Worm (Caenorhabditis elegans) whole organism, L2 larva: ENCODE data around the gene srlf-1.

Experiments
- C34F6.9 ChIP-seq: fragments of 150-350 bp; optimal IDR thresholded peaks from 2 replicates; lab custom pipeline; 2014; ENCODE audit warnings: missing biosample characterization, missing genetic modification characterization
- F13H6.1 ChIP-seq: sonication (generic microtip); optimal IDR thresholded peaks from 2 replicates; lab custom pipeline; 2016; ENCODE audit warnings: missing genetic modification characterization, missing compliant biosample characterization
- R02D3.7 ChIP-seq: fragments of 150-350 bp; optimal IDR thresholded peaks from 2 replicates; lab custom pipeline; 2014; ENCODE audit warnings: missing biosample characterization, missing genetic modification characterization
- Y55F3AM.14 ChIP-seq: fragments of 200-800 bp; sonication (Bioruptor generic); optimal IDR thresholded peaks from 2 replicates; lab custom pipeline; 2018; ENCODE audit warnings: mild to moderate bottlenecking, missing genetic modification characterization, missing compliant biosample characterization
- ZK546.5 ChIP-seq: sonication (generic microtip); optimal IDR thresholded peaks from 2 replicates; lab custom pipeline; 2017; ENCODE audit warnings: missing biosample characterization, missing genetic modification characterization
- alr-1 ChIP-seq: fragments of 150-350 bp; optimal IDR thresholded peaks from 2 replicates; lab custom pipeline; 2014; ENCODE audit warnings: missing biosample characterization, missing genetic modification characterization
- ama-1 ChIP-seq: fragments of 150-350 bp; optimal IDR thresholded peaks from 2 replicates; lab custom pipeline; 2018; ENCODE audit warnings: inconsistent platforms
- ceh-16 ChIP-seq: fragments of 150-350 bp; optimal IDR thresholded peaks from 2 replicates; lab custom pipeline; 2014; ENCODE audit warnings: missing biosample characterization, missing genetic modification characterization
- crh-2 ChIP-seq: sonication (generic microtip); optimal IDR thresholded peaks from 2 replicates; lab custom pipeline; 2017; ENCODE audit warnings: missing biosample characterization, missing genetic modification characterization
- dmd-4 ChIP-seq: sonication (generic microtip); optimal IDR thresholded peaks from 2 replicates; lab custom pipeline; 2017; ENCODE audit warnings: missing biosample characterization, missing genetic modification characterization
- egl-27 ChIP-seq: sonication (generic microtip); optimal IDR thresholded peaks from 3 replicates; lab custom pipeline; 2017; ENCODE audit warnings: missing biosample characterization, missing genetic modification reagents, missing genetic modification characterization
- elt-1 ChIP-seq: fragments of 150-350 bp; optimal IDR thresholded peaks from 2 replicates; lab custom pipeline; 2014; ENCODE audit warnings: missing biosample characterization, missing genetic modification characterization
- fos-1 ChIP-seq: fragments of 150-350 bp; optimal IDR thresholded peaks from 2 replicates; lab custom pipeline; 2014; ENCODE audit warnings: missing biosample characterization, missing genetic modification characterization
- gmeb-1 ChIP-seq: fragments of 150-350 bp; optimal IDR thresholded peaks from 2 replicates; lab custom pipeline; 2014; ENCODE audit warnings: missing biosample characterization, missing genetic modification characterization
- lin-39 ChIP-seq: fragments of 150-350 bp; optimal IDR thresholded peaks from 2 replicates; lab custom pipeline; 2014; ENCODE audit warnings: missing biosample characterization, missing genetic modification reagents, missing genetic modification characterization
- lsy-2 ChIP-seq, 2 experiments: fragments of 150-350 bp in 1 of 2; sonication (generic microtip) in 1 of 2; optimal IDR thresholded peaks; 2 replicates each; lab custom pipeline; 2014 to 2017; ENCODE audit warnings: missing biosample characterization in 2 of 2, missing genetic modification characterization in 2 of 2
- mbf-1 ChIP-seq: sonication (generic microtip); optimal IDR thresholded peaks from 2 replicates; lab custom pipeline; 2017; ENCODE audit warnings: missing biosample characterization, missing genetic modification characterization
- mdl-1 ChIP-seq, 2 experiments: fragments of 150-350 bp in 1 of 2; sonication (generic microtip) in 1 of 2; optimal IDR thresholded peaks; 2 replicates each; lab custom pipeline; 2017; ENCODE audit warnings: missing biosample characterization in 2 of 2, missing genetic modification characterization in 2 of 2
- nhr-10 ChIP-seq: sonication (generic microtip); optimal IDR thresholded peaks from 2 replicates; lab custom pipeline; 2017; ENCODE audit warnings: missing biosample characterization, missing genetic modification characterization
- nhr-11 ChIP-seq: fragments of 150-350 bp; optimal IDR thresholded peaks from 2 replicates; lab custom pipeline; 2014; ENCODE audit warnings: missing biosample characterization, missing genetic modification characterization
- nhr-12 ChIP-seq: fragments of 150-350 bp; optimal IDR thresholded peaks from 2 replicates; lab custom pipeline; 2014; ENCODE audit warnings: missing biosample characterization, missing genetic modification characterization
- nhr-129 ChIP-seq: fragments of 150-350 bp; optimal IDR thresholded peaks from 2 replicates; lab custom pipeline; 2014; ENCODE audit warnings: missing biosample characterization, missing genetic modification characterization
- nhr-21 ChIP-seq: fragments of 150-350 bp; optimal IDR thresholded peaks from 2 replicates; lab custom pipeline; 2014; ENCODE audit warnings: missing biosample characterization, missing genetic modification characterization
- nhr-23 ChIP-seq: fragments of 150-350 bp; optimal IDR thresholded peaks from 2 replicates; lab custom pipeline; 2014; ENCODE audit warnings: missing biosample characterization, missing genetic modification reagents, missing genetic modification characterization
- nhr-77 ChIP-seq: fragments of 150-350 bp; optimal IDR thresholded peaks from 2 replicates; lab custom pipeline; 2014; ENCODE audit warnings: missing biosample characterization, missing genetic modification characterization
- skn-1 ChIP-seq: sonication (generic microtip); optimal IDR thresholded peaks from 2 replicates; lab custom pipeline; 2017; ENCODE audit warnings: missing biosample characterization, missing genetic modification characterization
- sma-9 ChIP-seq, 2 experiments: fragments of 150-350 bp in 1 of 2; sonication (generic microtip) in 1 of 2; optimal IDR thresholded peaks; 2 replicates each; lab custom pipeline; 2014 to 2016; ENCODE audit warnings: missing genetic modification characterization in 2 of 2, mild to moderate bottlenecking in 1 of 2, missing biosample characterization in 1 of 2, missing compliant biosample characterization in 1 of 2, missing genetic modification reagents in 1 of 2, moderate library complexity in 1 of 2
- snpc-4 ChIP-seq: fragments of 150-350 bp; optimal IDR thresholded peaks from 2 replicates; lab custom pipeline; 2014; ENCODE audit warnings: missing biosample characterization, missing genetic modification characterization
- unc-39 ChIP-seq: fragments of 150-350 bp; optimal IDR thresholded peaks from 2 replicates; lab custom pipeline; 2014; ENCODE audit warnings: missing biosample characterization, missing genetic modification characterization
- unc-55 ChIP-seq: fragments of 150-350 bp; sonication (generic microtip); optimal IDR thresholded peaks from 3 replicates; lab custom pipeline; 2014; ENCODE audit warnings: missing biosample characterization, missing genetic modification reagents, missing genetic modification characterization
- zag-1 ChIP-seq: fragments of 150-350 bp; optimal IDR thresholded peaks from 2 replicates; lab custom pipeline; 2014; ENCODE audit warnings: missing biosample characterization, missing genetic modification characterization
- ztf-1 ChIP-seq: fragments of 200-800 bp; sonication (Bioruptor generic); conservative IDR thresholded peaks from 2 replicates; pipeline ENCODE4 v1.3.6; 2022; ENCODE audit warnings: missing genetic modification characterization, missing compliant biosample characterization

srlf-1 gene

DNA sequence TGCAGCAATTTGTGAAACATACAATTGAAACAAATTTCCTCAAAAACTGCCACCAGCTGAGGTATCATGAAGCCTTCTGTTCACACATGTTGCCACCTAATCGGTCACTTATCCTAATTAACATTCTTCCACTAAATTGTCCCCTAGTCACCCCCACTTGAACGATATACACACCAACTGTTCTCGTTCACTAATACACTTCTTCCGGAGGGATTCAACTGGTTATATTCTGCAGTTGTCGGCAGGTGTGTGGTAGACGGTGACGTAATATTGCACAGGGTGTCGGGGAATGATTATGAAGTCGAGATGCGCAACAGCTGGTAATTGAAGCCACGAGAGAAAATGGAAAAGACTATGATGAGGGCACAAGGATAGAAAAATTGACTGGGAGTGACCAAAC is 25.0 kb downstream of the srlf-1 start:
- TF ChIP-seq nhr-129 (tag; lab: Kevin White, UChicago): peak; percentile 34
- TF ChIP-seq ztf-1 (GFP tag; lab: Robert Waterston, UW): no peak

DNA sequence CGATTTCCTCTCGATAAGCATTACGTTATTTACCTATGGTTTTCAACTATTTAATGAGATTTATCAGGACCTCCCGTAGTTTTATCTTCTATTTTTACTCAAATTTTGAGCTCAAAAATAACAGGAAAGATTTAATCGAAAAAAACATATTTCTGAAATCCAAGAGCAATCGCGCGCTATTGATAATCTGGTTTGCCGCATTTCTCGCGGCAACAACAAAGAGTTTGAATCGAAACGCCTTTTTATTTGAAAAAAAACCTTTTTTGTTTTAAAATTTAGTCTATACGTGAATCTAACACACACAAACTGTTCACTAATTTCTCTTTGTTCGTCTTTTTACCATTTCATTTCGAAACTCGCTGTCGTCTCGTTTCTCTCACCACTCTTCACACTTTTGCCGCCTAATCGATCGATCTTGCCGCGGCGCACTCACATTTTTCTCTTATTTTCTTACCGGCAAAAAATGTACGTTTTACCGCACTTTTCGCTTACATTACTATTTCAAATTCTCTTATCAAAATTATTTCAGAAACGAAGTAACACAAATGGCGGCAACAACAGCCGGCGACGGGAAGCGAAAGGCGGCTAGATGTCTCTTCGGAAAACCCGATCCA is 25.9 kb downstream of the srlf-1 start, which contains the start of gene cki-2:
Gene cki-2 (plus strand): TSS at position 337 of the 614 bp plus-strand sequence.
- TF ChIP-seq dmd-4: no peak
- TF ChIP-seq snpc-4 (tag; lab: Kevin White, UChicago): no peak
- TF ChIP-seq unc-55 (GFP tag; lab: Kevin White, UChicago): peak; percentile 23
- peak; percentile 43 for TF ChIP-seq fos-1 (tag; lab: Kevin White, UChicago)
- no peak for TF ChIP-seq crh-2 (tag; lab: Kevin White, UChicago)
- TF ChIP-seq lsy-2 (tag; optimal IDR thresholded peaks at IDR 0.05; lab: Kevin White, UChicago): peak in 1 of 2 experiments; percentile 45
- TF ChIP-seq mdl-1 (tag; optimal IDR thresholded peaks at IDR 0.05; lab: Kevin White, UChicago): no peak
- peak; percentile 26 for TF ChIP-seq sma-9 (GFP tag; optimal IDR thresholded peaks at IDR 0.05; lab: Kevin White, UChicago)
- TF ChIP-seq sma-9 (tag; optimal IDR thresholded peaks at IDR 0.05; lab: Kevin White, UChicago): no peak
- TF ChIP-seq C34F6.9 (tag; lab: Kevin White, UChicago): peak; percentile 28

DNA sequence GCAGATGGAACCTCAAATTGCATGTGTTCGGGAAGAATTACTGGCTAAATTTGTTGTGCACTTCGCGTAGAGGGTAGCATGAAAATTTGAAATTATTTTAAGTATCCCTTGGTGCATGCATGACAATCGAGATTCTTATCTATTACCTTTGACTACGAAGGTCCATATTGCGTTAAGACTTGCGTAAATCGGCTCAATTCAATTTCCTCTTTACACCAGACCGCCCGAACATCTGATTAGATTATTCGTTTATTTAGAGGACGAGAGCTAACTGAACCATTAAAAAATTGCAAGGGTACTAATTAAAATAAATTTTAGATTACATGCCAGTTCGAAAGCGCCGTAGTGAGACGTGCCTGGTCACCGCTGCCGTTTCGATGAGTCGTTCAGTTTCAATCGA is 27.2 kb downstream of the srlf-1 start:
- TF ChIP-seq gmeb-1 (tag; lab: Kevin White, UChicago) (no peak), R02D3.7 (no peak), nhr-23 (no peak), zag-1 (no peak)

DNA sequence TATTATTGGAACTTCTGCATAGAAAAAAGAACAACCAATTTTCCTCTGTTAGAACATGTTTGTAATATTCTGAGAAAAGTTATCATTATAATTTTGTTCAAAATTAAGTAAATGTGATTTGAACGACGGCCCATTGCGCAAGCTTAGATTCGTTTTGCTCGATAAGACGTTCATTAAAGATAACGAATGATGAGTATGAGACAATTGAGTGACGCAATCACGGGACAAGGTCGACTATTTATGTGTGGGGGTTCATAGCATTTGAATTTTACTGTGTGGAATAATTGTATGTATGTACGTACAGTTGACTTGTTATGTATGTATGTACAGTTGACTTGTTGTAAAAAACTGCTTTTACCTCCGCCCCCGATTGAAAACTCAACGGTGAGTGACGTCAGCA is 29.0 kb downstream of the srlf-1 start:
- TF ChIP-seq dmd-4 (no peak), nhr-12 (tag; lab: Kevin White, UChicago) (no peak), nhr-21 (tag; lab: Kevin White, UChicago) (no peak), F13H6.1 (tag; lab: Kevin White, UChicago) (no peak)

DNA sequence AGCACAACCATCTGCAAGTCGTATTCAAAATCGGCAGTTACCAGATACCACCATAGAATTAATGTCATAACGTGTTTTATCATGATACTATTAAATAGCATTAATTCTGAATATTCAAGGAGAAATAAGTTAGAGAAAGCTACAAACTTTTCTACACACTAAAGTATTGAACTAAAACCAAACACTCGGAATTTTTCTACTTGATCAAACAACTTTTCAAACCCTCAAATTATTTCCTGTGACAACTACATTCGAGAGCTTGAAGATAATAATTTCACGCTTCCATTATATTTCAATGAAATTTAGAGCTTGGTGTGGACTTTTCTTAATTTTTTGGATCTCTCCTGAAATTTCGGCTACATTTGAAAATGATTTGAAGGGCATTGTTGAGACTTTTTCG is 32.1 kb downstream of the srlf-1 start, which contains the start of gene irld-47:
Gene irld-47 (minus strand): TSS at position 101 of the 400 bp plus-strand sequence.
- no peak for TF ChIP-seq snpc-4 (tag; lab: Kevin White, UChicago)
- no peak for TF ChIP-seq alr-1 (tag; lab: Kevin White, UChicago)
- TF ChIP-seq C34F6.9 (tag; lab: Kevin White, UChicago): no peak
- no peak for TF ChIP-seq unc-55 (GFP tag; lab: Kevin White, UChicago)
- TF ChIP-seq nhr-77: no peak

DNA sequence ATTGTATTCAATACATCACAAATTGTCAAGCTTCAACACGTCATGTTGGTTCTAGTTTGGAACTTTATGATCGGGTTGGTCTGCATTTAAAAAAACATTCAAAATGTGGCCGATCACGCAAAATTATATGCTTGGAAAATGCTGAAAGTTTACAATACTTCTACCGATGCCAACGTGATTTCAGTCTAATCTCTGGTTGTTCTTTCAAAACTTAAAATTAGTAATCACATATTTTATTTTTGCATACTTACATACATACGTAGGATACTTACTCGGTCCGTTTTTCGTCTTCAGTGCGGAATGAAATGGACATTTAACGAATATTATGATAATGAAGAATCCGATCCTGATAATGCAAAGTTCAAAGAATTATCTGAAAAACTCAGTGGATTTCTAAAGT is 34.7 kb downstream of the srlf-1 start, which contains the start of gene srw-62:
Gene srw-62 (plus strand): TSS at position 301 of the 400 bp plus-strand sequence.
- TF ChIP-seq alr-1 (tag; lab: Kevin White, UChicago): no peak
- no peak for TF ChIP-seq nhr-12 (tag; lab: Kevin White, UChicago)

DNA sequence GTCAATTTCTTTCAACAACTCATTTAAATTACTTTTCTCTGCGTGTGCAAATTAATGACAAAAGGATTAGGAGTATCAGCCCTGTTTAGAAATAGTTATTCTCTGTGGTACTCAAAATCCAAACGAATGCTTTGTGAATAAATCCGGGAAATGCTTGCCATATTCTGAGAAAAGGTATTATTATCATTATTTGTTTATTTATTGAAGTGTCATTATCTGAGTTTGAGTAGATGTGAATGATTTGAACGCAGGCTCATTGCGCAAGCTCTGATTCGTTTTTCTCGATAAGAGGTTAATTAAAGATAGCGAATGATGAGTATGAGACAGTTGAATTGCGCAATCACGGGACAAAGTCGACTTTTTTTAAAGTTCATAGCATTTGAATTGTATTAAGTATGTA is 37.5 kb downstream of the srlf-1 start:
- no peak for TF ChIP-seq nhr-11
- no peak for TF ChIP-seq unc-39 (tag; lab: Kevin White, UChicago)
- TF ChIP-seq snpc-4 (tag; lab: Kevin White, UChicago): no peak
- no peak for TF ChIP-seq crh-2 (tag; lab: Kevin White, UChicago)
- TF ChIP-seq zag-1: no peak
- no peak for TF ChIP-seq egl-27 (tag; lab: Kevin White, UChicago)
- TF ChIP-seq C34F6.9 (tag; lab: Kevin White, UChicago): no peak
- no peak for TF ChIP-seq nhr-77
- no peak for TF ChIP-seq ama-1 (lab: Kevin White, UChicago)
- TF ChIP-seq lsy-2 (tag; optimal IDR thresholded peaks at IDR 0.05; lab: Kevin White, UChicago): no peak
- TF ChIP-seq alr-1 (tag; lab: Kevin White, UChicago): no peak
- TF ChIP-seq fos-1 (tag; lab: Kevin White, UChicago): no peak
- TF ChIP-seq lin-39: no peak

DNA sequence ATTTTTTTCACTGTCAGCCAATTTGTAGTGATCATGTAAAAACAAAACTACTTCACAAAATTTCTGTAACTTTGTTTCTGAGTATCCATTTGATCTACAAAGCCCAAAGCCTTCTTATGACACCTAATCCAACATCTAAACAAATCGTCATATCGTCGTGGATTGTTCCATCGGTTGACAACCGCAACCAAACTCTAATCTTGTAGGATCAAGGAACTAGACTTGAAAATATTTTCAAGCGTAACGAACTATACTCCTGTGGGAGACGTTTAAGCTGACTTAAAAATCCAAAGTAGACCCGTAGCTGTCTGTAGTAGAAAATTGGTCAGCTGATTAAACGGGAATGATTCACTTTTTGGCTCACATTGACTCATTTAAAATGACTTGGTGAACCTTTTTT is 39.2 kb downstream of the srlf-1 start:
- TF ChIP-seq sma-9 (GFP tag; optimal IDR thresholded peaks at IDR 0.05; lab: Kevin White, UChicago) (no peak), sma-9 (tag; optimal IDR thresholded peaks at IDR 0.05; lab: Kevin White, UChicago) (no peak), unc-55 (GFP tag; lab: Kevin White, UChicago) (no peak), dmd-4 (no peak), ZK546.5 (tag; lab: Kevin White, UChicago) (no peak), Y55F3AM.14 (GFP tag; lab: Kevin White, UChicago) (no peak), skn-1 (tag; lab: Kevin White, UChicago) (no peak), C34F6.9 (tag; lab: Kevin White, UChicago) (no peak), nhr-10 (no peak), nhr-77 (no peak), ceh-16 (no peak), elt-1 (tag; lab: Kevin White, UChicago) (no peak), mbf-1 (tag; lab: Kevin White, UChicago) (no peak)
